Fruit fly (Drosophila melanogaster) whole organism, larva: ENCODE data around the gene Pex1.

Experiments
- noc ChIP-seq: fragments of 200-800 bp; sonication (Bioruptor generic); optimal IDR thresholded peaks from 3 replicates; lab custom pipeline; 2019; ENCODE audit warnings: missing biosample characterization, mild to moderate bottlenecking, missing genetic modification characterization, moderate library complexity

Gene Pex1

dm6 chr3L:14055815-14056516 lies 15.7 kb upstream of the Pex1 start:
- no peak for TF ChIP-seq noc (tag; lab: Kevin White, UChicago)

- TF ChIP-seq noc (tag; lab: Kevin White, UChicago): no peak
Observed at dm6 chr3L:14056816-14057215, 14.9 kb upstream of the Pex1 start.

- TF ChIP-seq noc (tag; lab: Kevin White, UChicago): no peak
Observed at dm6 chr3L:14059266-14059974, 12.3 kb upstream of the Pex1 start.

- TF ChIP-seq noc (tag; lab: Kevin White, UChicago): no peak
Observed at dm6 chr3L:14062702-14063101, 9.0 kb upstream of the Pex1 start.

- no peak for TF ChIP-seq noc (tag; lab: Kevin White, UChicago)
Observed at dm6 chr3L:14063241-14064064, 8.2 kb upstream of the Pex1 start.

- no peak for TF ChIP-seq noc (tag; lab: Kevin White, UChicago)
Observed at dm6 chr3L:14064065-14064414, 7.7 kb upstream of the Pex1 start.

- no peak for TF ChIP-seq noc (tag; lab: Kevin White, UChicago)
Observed at dm6 chr3L:14075472-14075871, 3.8 kb downstream of the Pex1 start, which contains the start of gene btl. TSS of gene btl (plus strand) at chr3L:14075772.

- no peak for TF ChIP-seq noc (tag; lab: Kevin White, UChicago)
Observed at dm6 chr3L:14076559-14076958, 4.9 kb downstream of the Pex1 start.

- no peak for TF ChIP-seq noc (tag; lab: Kevin White, UChicago)
Observed at dm6 chr3L:14078227-14078626, 6.5 kb downstream of the Pex1 start.

dm6 chr3L:14079224-14079623 lies 7.5 kb downstream of the Pex1 start:
- TF ChIP-seq noc (tag; lab: Kevin White, UChicago): no peak

- TF ChIP-seq noc (tag; lab: Kevin White, UChicago): no peak
Observed at dm6 chr3L:14083283-14083682, 11.6 kb downstream of the Pex1 start, which contains the start of gene CG8100. TSS of gene CG8100 (plus strand) at chr3L:14083615.

- no peak for TF ChIP-seq noc (tag; lab: Kevin White, UChicago)
Observed at dm6 chr3L:14086225-14086624, 14.5 kb downstream of the Pex1 start.

dm6 chr3L:14089010-14089409 lies 17.3 kb downstream of the Pex1 start:
- no peak for TF ChIP-seq noc (tag; lab: Kevin White, UChicago)

dm6 chr3L:14089516-14089915 lies 17.8 kb downstream of the Pex1 start:
- TF ChIP-seq noc (tag; lab: Kevin White, UChicago): no peak

- TF ChIP-seq noc (tag; lab: Kevin White, UChicago): no peak
Observed at dm6 chr3L:14097941-14098545, 26.4 kb downstream of the Pex1 start, which contains the start of gene Fbp1. TSS of gene Fbp1 (minus strand) at chr3L:14098053.

- TF ChIP-seq noc (tag; lab: Kevin White, UChicago): no peak
Observed at dm6 chr3L:14100058-14100457, 28.4 kb downstream of the Pex1 start.
